Fruit fly (Drosophila melanogaster) whole organism, prepupa: Measurements from ENCODE around the gene CG12112.
A peak's percentile ranks its signal among the peaks of the same experiment; 100 is the strongest.

Experiments
- CG10631 ChIP-seq: fragments of 200-800 bp; sonication (Bioruptor generic); optimal IDR thresholded peaks from 2 replicates; lab custom pipeline; 2016; ENCODE audit warnings: missing biosample characterization, missing genetic modification characterization
- CG10669 ChIP-seq: fragments of 200-800 bp; sonication (Bioruptor generic); optimal IDR thresholded peaks from 3 replicates; lab custom pipeline; 2018; ENCODE audit warnings: missing biosample characterization, mild to moderate bottlenecking, missing genetic modification characterization, moderate library complexity
- CG11902 ChIP-seq: fragments of 200-800 bp; sonication (Bioruptor generic); optimal IDR thresholded peaks from 3 replicates; lab custom pipeline; 2016; ENCODE audit warnings: missing biosample characterization, missing genetic modification characterization
- CG15336 ChIP-seq: fragments of 200-800 bp; sonication (Bioruptor generic); IDR thresholded peaks from 2 replicates; pipeline ENCODE4 v1.3.6; 2022; ENCODE audit warnings: missing biosample characterization, missing genetic modification characterization
- CG1621 ChIP-seq: fragments of 200-800 bp; sonication (Bioruptor generic); optimal IDR thresholded peaks from 3 replicates; lab custom pipeline; 2018; ENCODE audit warnings: missing biosample characterization, mild to moderate bottlenecking, missing genetic modification characterization
- CG16779 ChIP-seq: fragments of 200-800 bp; sonication (Bioruptor generic); optimal IDR thresholded peaks from 3 replicates; lab custom pipeline; 2017; ENCODE audit warnings: missing biosample characterization, mild to moderate bottlenecking, missing genetic modification characterization
- CG31627 ChIP-seq: fragments of 200-800 bp; sonication (Bioruptor generic); optimal IDR thresholded peaks from 3 replicates; lab custom pipeline; 2016; ENCODE audit warnings: missing biosample characterization, missing genetic modification characterization
- CG34406 ChIP-seq: fragments of 200-800 bp; sonication (Bioruptor generic); optimal IDR thresholded peaks from 3 replicates; lab custom pipeline; 2016; ENCODE audit warnings: missing biosample characterization, missing genetic modification characterization
- CG3919 ChIP-seq: fragments of 200-800 bp; sonication (Bioruptor generic); optimal IDR thresholded peaks from 3 replicates; lab custom pipeline; 2016; ENCODE audit warnings: missing biosample characterization, missing genetic modification characterization
- CG6163 ChIP-seq: fragments of 200-800 bp; sonication (Bioruptor generic); IDR thresholded peaks from 3 replicates; pipeline ENCODE4 v1.3.6; 2022; ENCODE audit warnings: missing biosample characterization, missing genetic modification characterization
- CG6276 ChIP-seq: fragments of 200-800 bp; sonication (Bioruptor generic); optimal IDR thresholded peaks from 2 replicates; lab custom pipeline; 2017; ENCODE audit warnings: missing biosample characterization, mild to moderate bottlenecking, missing genetic modification characterization
- CG6792 ChIP-seq: fragments of 200-800 bp; sonication (Bioruptor generic); optimal IDR thresholded peaks from 3 replicates; lab custom pipeline; 2016; ENCODE audit warnings: missing biosample characterization, missing genetic modification characterization
- CG6808 ChIP-seq: fragments of 200-800 bp; sonication (Bioruptor generic); optimal IDR thresholded peaks from 3 replicates; lab custom pipeline; 2017; ENCODE audit warnings: missing biosample characterization, missing genetic modification characterization, mild to moderate bottlenecking, moderate library complexity, missing genetic modification reagents
- CG7368 ChIP-seq: fragments of 200-800 bp; sonication (Bioruptor generic); optimal IDR thresholded peaks from 3 replicates; lab custom pipeline; 2016; ENCODE audit warnings: missing biosample characterization, missing genetic modification characterization
- CG8119 ChIP-seq: fragments of 200-800 bp; sonication (Bioruptor generic); IDR thresholded peaks from 3 replicates; pipeline ENCODE4 v1.3.6; 2022; ENCODE audit warnings: missing biosample characterization, missing genetic modification characterization
- CG8319 ChIP-seq: fragments of 200-800 bp; sonication (Bioruptor generic); optimal IDR thresholded peaks from 3 replicates; lab custom pipeline; 2016; ENCODE audit warnings: missing biosample characterization, missing genetic modification characterization
- CG9139 ChIP-seq: fragments of 200-800 bp; sonication (Bioruptor generic); optimal IDR thresholded peaks from 3 replicates; lab custom pipeline; 2017; ENCODE audit warnings: missing biosample characterization, mild to moderate bottlenecking, missing genetic modification characterization
- Eip78C ChIP-seq: fragments of 200-800 bp; sonication (Bioruptor generic); peaks from one replicate; lab custom pipeline; 2016; ENCODE audit warnings: missing biosample characterization, missing genetic modification characterization
- Eip93F ChIP-seq: fragments of 200-800 bp; sonication (Bioruptor generic); optimal IDR thresholded peaks from 2 replicates; lab custom pipeline; 2016; ENCODE audit warnings: missing biosample characterization, mild to moderate bottlenecking, missing genetic modification characterization
- Ets21C ChIP-seq: fragments of 200-800 bp; sonication (Bioruptor generic); optimal IDR thresholded peaks from 3 replicates; lab custom pipeline; 2016; ENCODE audit warnings: missing biosample characterization, missing genetic modification characterization
- Ets96B ChIP-seq: fragments of 200-800 bp; optimal IDR thresholded peaks from 2 replicates; lab custom pipeline; 2019; ENCODE audit warnings: missing biosample characterization, mild to moderate bottlenecking, missing genetic modification characterization, moderate library complexity
- Hr38 ChIP-seq: sonication (Bioruptor generic); optimal IDR thresholded peaks from 2 replicates; lab custom pipeline; 2016; ENCODE audit warnings: missing biosample characterization, missing genetic modification characterization
- Hr39 ChIP-seq: fragments of 200-800 bp; sonication (Bioruptor generic); optimal IDR thresholded peaks from 2 replicates; lab custom pipeline; 2016; ENCODE audit warnings: missing biosample characterization, missing genetic modification characterization
- Hr4 ChIP-seq: fragments of 200-800 bp; sonication (Bioruptor generic); optimal IDR thresholded peaks from 3 replicates; lab custom pipeline; 2016; ENCODE audit warnings: missing biosample characterization, missing genetic modification characterization
- Met ChIP-seq: fragments of 200-800 bp; sonication (Bioruptor generic); optimal IDR thresholded peaks from 3 replicates; lab custom pipeline; 2016; ENCODE audit warnings: missing biosample characterization, missing genetic modification characterization
- OdsH ChIP-seq: fragments of 200-800 bp; sonication (Bioruptor generic); optimal IDR thresholded peaks from 3 replicates; lab custom pipeline; 2016; ENCODE audit warnings: missing biosample characterization, missing genetic modification characterization
- Sox102F ChIP-seq: fragments of 200-800 bp; sonication (Bioruptor generic); optimal IDR thresholded peaks from 2 replicates; lab custom pipeline; 2016; ENCODE audit warnings: missing biosample characterization, mild to moderate bottlenecking, missing genetic modification characterization
- Sox15 ChIP-seq: fragments of 200-800 bp; sonication (Bioruptor generic); optimal IDR thresholded peaks from 3 replicates; lab custom pipeline; 2016; ENCODE audit warnings: missing biosample characterization, missing genetic modification characterization
- achi ChIP-seq: fragments of 200-800 bp; sonication (Bioruptor generic); optimal IDR thresholded peaks from 3 replicates; lab custom pipeline; 2016; ENCODE audit warnings: missing biosample characterization, missing genetic modification characterization
- acj6 ChIP-seq: fragments of 200-800 bp; sonication (Bioruptor generic); optimal IDR thresholded peaks from 3 replicates; lab custom pipeline; 2016; ENCODE audit warnings: missing biosample characterization, missing genetic modification characterization
- cyc ChIP-seq: fragments of 200-800 bp; sonication (Bioruptor generic); optimal IDR thresholded peaks from 3 replicates; lab custom pipeline; 2016; ENCODE audit warnings: missing biosample characterization, missing genetic modification characterization
- eg ChIP-seq: fragments of 200-800 bp; sonication (Bioruptor generic); IDR thresholded peaks from 3 replicates; pipeline ENCODE4 v1.3.6; 2022; ENCODE audit warnings: missing biosample characterization, missing genetic modification characterization
- fd85E ChIP-seq: fragments of 200-800 bp; sonication (Bioruptor generic); optimal IDR thresholded peaks from 3 replicates; lab custom pipeline; 2016; ENCODE audit warnings: missing biosample characterization, missing genetic modification characterization
- fkh ChIP-seq: fragments of 200-800 bp; sonication (Bioruptor generic); optimal IDR thresholded peaks from 3 replicates; lab custom pipeline; 2017; ENCODE audit warnings: missing biosample characterization, mild to moderate bottlenecking, missing genetic modification characterization, moderate library complexity
- lz ChIP-seq: fragments of 200-800 bp; sonication (Bioruptor generic); optimal IDR thresholded peaks from 3 replicates; lab custom pipeline; 2016; ENCODE audit warnings: missing biosample characterization, missing genetic modification characterization
- pdm3 ChIP-seq: fragments of 200-800 bp; sonication (Bioruptor generic); optimal IDR thresholded peaks from 3 replicates; lab custom pipeline; 2016; ENCODE audit warnings: missing biosample characterization, missing genetic modification characterization
- spab ChIP-seq: fragments of 200-800 bp; sonication (Bioruptor generic); optimal IDR thresholded peaks from 2 replicates; lab custom pipeline; 2017; ENCODE audit warnings: missing biosample characterization, mild to moderate bottlenecking, missing genetic modification characterization, missing genetic modification reagents
- ss ChIP-seq, 2 experiments: fragments of 200-800 bp; sonication (Bioruptor generic); optimal IDR thresholded peaks; 2 replicates in 1 of 2; 3 replicates in 1 of 2; lab custom pipeline; 2017 to 2018; ENCODE audit warnings: mild to moderate bottlenecking in 2 of 2, missing biosample characterization in 2 of 2, missing genetic modification characterization in 2 of 2, moderate library complexity in 1 of 2
- svp ChIP-seq: fragments of 200-800 bp; sonication (Bioruptor generic); peaks from one replicate; lab custom pipeline; 2016; ENCODE audit warnings: missing biosample characterization, missing genetic modification characterization
- topi ChIP-seq: fragments of 200-800 bp; sonication (Bioruptor generic); optimal IDR thresholded peaks from 3 replicates; lab custom pipeline; 2016; ENCODE audit warnings: missing biosample characterization, missing genetic modification characterization

The CG12112 gene

dm6 chrX:8558762-8559172, 1.2 kb downstream of the CG12112 start, which contains the start of gene IntS4 (continued):
- TF ChIP-seq CG8319 (peak; percentile 17), CG31627 (GFP tag; lab: Kevin White, UChicago) (peak; percentile 56), topi (GFP tag; lab: Kevin White, UChicago) (peak; percentile 54), Sox15 (peak; percentile 25), Hr38 (no peak), Ets96B (tag; lab: Kevin White, UChicago) (peak; percentile 50), cyc (GFP tag; lab: Kevin White, UChicago) (peak; percentile 55), CG10631 (GFP tag; lab: Kevin White, UChicago) (peak; percentile 76), pdm3 (GFP tag; lab: Kevin White, UChicago) (no peak), CG34406 (GFP tag; lab: Kevin White, UChicago) (peak; percentile 56), CG16779 (tag; lab: Kevin White, UChicago) (no peak), acj6 (GFP tag; lab: Kevin White, UChicago) (peak; percentile 58), CG1621 (peak; percentile 71), CG6792 (GFP tag; lab: Kevin White, UChicago) (peak; percentile 29), Eip93F (peak; percentile 69), Hr39 (GFP tag; lab: Kevin White, UChicago) (no peak), achi (peak; percentile 70), CG9139 (GFP tag; lab: Kevin White, UChicago) (no peak), ss (GFP tag; optimal IDR thresholded peaks at IDR 0.05; lab: Kevin White, UChicago) (peak in 1 of 2 experiments; percentile 3), CG15336 (0 out of 2 replicates have a peak, but pooled peaks have one; percentile 43), CG6808 (GFP tag; lab: Kevin White, UChicago) (no peak), lz (GFP tag; lab: Kevin White, UChicago) (peak; percentile 67), OdsH (no peak), CG10669 (GFP tag; lab: Kevin White, UChicago) (no peak), eg (GFP tag; lab: Robert Waterston, UW) (no peak; the same call in 2 of the 3 replicates), Hr4 (GFP tag; lab: Kevin White, UChicago) (no peak), CG3919 (no peak), spab (GFP tag; lab: Kevin White, UChicago) (no peak), fd85E (GFP tag; lab: Kevin White, UChicago) (no peak)

- TF ChIP-seq Eip78C (no peak), Ets21C (GFP tag; lab: Kevin White, UChicago) (no peak), CG6163 (GFP tag; lab: Robert Waterston, UW) (no peak), fkh (GFP tag; lab: Kevin White, UChicago) (no peak), Sox102F (GFP tag; lab: Kevin White, UChicago) (no peak), CG3919 (no peak), CG16779 (tag; lab: Kevin White, UChicago) (no peak)
- TF ChIP-seq, all 60 proteins: peak for 0
Observed at dm6 chrX:8554303-8554702, 5.7 kb downstream of the CG12112 start.

dm6 chrX:8542728-8543127, 17.3 kb downstream of the CG12112 start:
- TF ChIP-seq OdsH (peak; percentile 8), acj6 (GFP tag; lab: Kevin White, UChicago) (peak; percentile 16), CG11902 (GFP tag; lab: Kevin White, UChicago) (no peak), Sox15 (no peak), CG10669 (GFP tag; lab: Kevin White, UChicago) (no peak), Eip78C (peak; percentile 51), Hr4 (GFP tag; lab: Kevin White, UChicago) (no peak), CG8119 (GFP tag; lab: Robert Waterston, UW) (0 out of 3 replicates have a peak, but pooled peaks have one; percentile 18), CG6276 (no peak), CG6163 (GFP tag; lab: Robert Waterston, UW) (no peak), CG7368 (GFP tag; lab: Kevin White, UChicago) (no peak), Hr38 (no peak), Met (GFP tag; lab: Kevin White, UChicago) (no peak), CG9139 (GFP tag; lab: Kevin White, UChicago) (no peak), pdm3 (GFP tag; lab: Kevin White, UChicago) (peak; percentile 10), svp (GFP tag; lab: Kevin White, UChicago) (peak; percentile 9), Ets96B (tag; lab: Kevin White, UChicago) (peak; percentile 4)
